Fruit fly (Drosophila melanogaster): ENCODE measurements around the gene CG11590.
A peak's percentile ranks its signal among the peaks of the same experiment; 100 is the strongest.

CG11590 gene

DNA sequence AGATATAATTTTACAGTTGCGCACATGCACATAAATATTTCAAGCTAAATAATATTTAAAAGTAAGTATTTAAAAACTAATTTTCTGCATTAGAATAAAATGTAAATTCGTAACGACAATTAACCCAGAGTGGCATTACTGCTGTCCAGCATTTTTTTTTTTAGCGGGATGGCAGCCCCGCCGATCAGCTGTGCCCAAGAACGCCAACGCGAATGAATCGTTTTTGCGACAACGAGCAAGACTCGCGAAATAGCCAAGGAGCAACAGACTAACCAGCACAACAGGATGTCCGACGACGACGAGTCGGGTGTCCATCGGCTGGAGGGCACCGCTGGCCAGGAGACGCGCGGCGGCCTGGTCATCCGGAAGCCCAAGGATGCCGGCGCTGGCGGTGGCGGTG lies 1.2 kb downstream of the CG11590 start, which contains the start of gene Prp16 (continued):
- TF ChIP-seq odd (GFP tag; optimal IDR thresholded peaks at IDR 0.05) (no peak), Mrtf (GFP tag; IDR thresholded peaks at IDR 0.05) (no peak), CG31224 (GFP tag; IDR thresholded peaks at IDR 0.05) (no peak), ase (GFP tag; IDR thresholded peaks at IDR 0.05) (no peak), CG18011 (GFP tag; optimal IDR thresholded peaks at IDR 0.05) (no peak), Adf1 (GFP tag; IDR thresholded peaks at IDR 0.05) (no peak), oc (tag; optimal IDR thresholded peaks at IDR 0.05) (no peak), dm (GFP tag; optimal IDR thresholded peaks at IDR 0.05) (no peak), vnd (GFP tag; IDR thresholded peaks at IDR 0.05; ENCODE audit: partially characterized antibody) (no peak), CG31388 (GFP tag; optimal IDR thresholded peaks at IDR 0.05) (no peak), Trl (optimal IDR thresholded peaks at IDR 0.05) (no peak), Trl (GFP tag; optimal IDR thresholded peaks at IDR 0.05) (no peak), Usf (GFP tag; optimal IDR thresholded peaks at IDR 0.05) (no peak), Awh (GFP tag; IDR thresholded peaks at IDR 0.05) (no peak), C15 (GFP tag; IDR thresholded peaks at IDR 0.05) (no peak)

DNA sequence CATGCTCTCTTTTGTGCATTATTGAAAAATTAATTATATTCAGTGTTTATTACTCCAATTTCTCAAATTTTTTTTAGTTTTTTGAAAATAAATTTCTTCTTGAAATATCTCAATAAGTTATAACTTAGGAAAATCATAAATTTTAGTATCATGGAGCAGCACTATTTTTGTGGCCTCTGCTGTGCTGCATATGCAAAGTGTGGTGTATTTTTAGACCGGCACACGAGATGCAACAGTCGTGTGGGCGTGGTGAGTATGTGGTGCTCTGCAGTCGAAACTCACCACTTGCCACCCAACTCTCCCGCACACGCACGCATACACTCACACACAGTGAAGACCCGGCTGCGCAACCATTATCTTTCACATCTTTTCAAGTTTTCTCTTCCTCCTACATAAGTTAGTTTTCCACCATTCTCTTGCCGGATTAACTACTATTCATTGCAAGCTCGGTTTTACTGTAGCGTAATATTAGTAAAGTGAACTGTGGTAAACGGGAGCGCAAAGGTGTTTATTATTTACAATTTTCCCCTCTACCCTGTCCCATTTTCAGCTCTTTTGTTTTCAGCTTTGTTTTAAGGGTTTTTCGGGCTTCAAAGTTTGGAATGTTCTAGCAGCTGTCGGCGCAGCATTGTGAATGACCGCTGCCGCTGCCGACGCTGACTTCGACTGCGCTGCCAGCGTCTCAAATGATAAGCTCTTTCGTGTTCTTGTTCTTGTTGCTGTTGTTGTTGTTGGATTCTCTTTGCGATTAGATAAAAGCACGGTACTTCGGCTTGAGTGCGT lies 8.6 kb downstream of the CG11590 start:
- TF ChIP-seq Myb (GFP tag; optimal IDR thresholded peaks at IDR 0.05) = peak; percentile 1
- TF ChIP-seq CG15696 (tag; optimal IDR thresholded peaks at IDR 0.05) = peak; percentile 57
- TF ChIP-seq chinmo (GFP tag; IDR thresholded peaks at IDR 0.05; ENCODE audit: partially characterized antibody) = peak; percentile 54; the same call in 1 of the 4 replicates
- TF ChIP-seq CG9817 (tag; optimal IDR thresholded peaks at IDR 0.05) = no peak
- TF ChIP-seq Max (GFP tag; optimal IDR thresholded peaks at IDR 0.05) = peak; percentile 5
- TF ChIP-seq Spps (tag; optimal IDR thresholded peaks at IDR 0.05) = peak; percentile 63
- TF ChIP-seq CG8765 (GFP tag; IDR thresholded peaks at IDR 0.05) = no peak
- TF ChIP-seq Trl (optimal IDR thresholded peaks at IDR 0.05) = peak; percentile 16 to 22
- TF ChIP-seq Trl (GFP tag; optimal IDR thresholded peaks at IDR 0.05) = peak; percentile 20
- TF ChIP-seq CG30020 (tag; optimal IDR thresholded peaks at IDR 0.05) = no peak
- no peak for TF ChIP-seq Kr (GFP tag; optimal IDR thresholded peaks at IDR 0.05)
- peak; percentile 49; the same call in 1 of the 2 replicates for TF ChIP-seq sim (GFP tag; IDR thresholded peaks at IDR 0.05)
- peak; percentile 59 for TF ChIP-seq HLHmδ (GFP tag; optimal IDR thresholded peaks at IDR 0.05)
- TF ChIP-seq CG11696 (GFP tag; IDR thresholded peaks at IDR 0.05) = peak; percentile 94
- TF ChIP-seq tgo (GFP tag; IDR thresholded peaks at IDR 0.05) = 0 out of 3 replicates have a peak, but pooled peaks have one; percentile 31
- peak; percentile 24 for TF ChIP-seq CG15011 (GFP tag; optimal IDR thresholded peaks at IDR 0.05)
- peak; percentile 46 for TF ChIP-seq CG8924 (tag; optimal IDR thresholded peaks at IDR 0.05)
- no peak for TF ChIP-seq NC2β (GFP tag; optimal IDR thresholded peaks at IDR 0.05)
- peak; percentile 49; the same call in 1 of the 2 replicates for TF ChIP-seq HLH3B (GFP tag; IDR thresholded peaks at IDR 0.05)
- TF ChIP-seq MBD-R2 (GFP tag; IDR thresholded peaks at IDR 0.05) = 0 out of 2 replicates have a peak, but pooled peaks have one; percentile 22
- peak; percentile 51; the same call in 1 of the 3 replicates for TF ChIP-seq Optix (GFP tag; IDR thresholded peaks at IDR 0.05)
- peak; percentile 52; the same call in 2 of the 3 replicates for TF ChIP-seq dysf (GFP tag; IDR thresholded peaks at IDR 0.05)
- peak; percentile 58 for TF ChIP-seq Six4 (GFP tag; optimal IDR thresholded peaks at IDR 0.05)
- TF ChIP-seq CG17359 (tag; optimal IDR thresholded peaks at IDR 0.05) = peak; percentile 82
- TF ChIP-seq E2f2 (GFP tag; IDR thresholded peaks at IDR 0.05) = peak; percentile 51
- peak; percentile 63 for TF ChIP-seq tap (tag; optimal IDR thresholded peaks at IDR 0.05)
- peak; percentile 20 for TF ChIP-seq stwl (tag; optimal IDR thresholded peaks at IDR 0.05)
- TF ChIP-seq ERR (GFP tag; optimal IDR thresholded peaks at IDR 0.05) = no peak
- TF ChIP-seq CG15479 (GFP tag; optimal IDR thresholded peaks at IDR 0.05) = peak; percentile 19
- no peak for TF ChIP-seq CG9932 (GFP tag; IDR thresholded peaks at IDR 0.05)
- TF ChIP-seq CG12236 (GFP tag; optimal IDR thresholded peaks at IDR 0.05) = no peak
- TF ChIP-seq Dp (GFP tag; optimal IDR thresholded peaks at IDR 0.05) = no peak
- no peak for TF ChIP-seq D (optimal IDR thresholded peaks at IDR 0.05)
- peak; percentile 75 for TF ChIP-seq D (GFP tag; optimal IDR thresholded peaks at IDR 0.05)
- peak; percentile 3 for TF ChIP-seq Mes4 (GFP tag; optimal IDR thresholded peaks at IDR 0.05)
- peak; percentile 67 for TF ChIP-seq scrt (GFP tag; optimal IDR thresholded peaks at IDR 0.05)

All from whole organism, embryonic.